Fruit fly (Drosophila melanogaster): ENCODE results near the gene CG7290.

CG7290 gene

DNA sequence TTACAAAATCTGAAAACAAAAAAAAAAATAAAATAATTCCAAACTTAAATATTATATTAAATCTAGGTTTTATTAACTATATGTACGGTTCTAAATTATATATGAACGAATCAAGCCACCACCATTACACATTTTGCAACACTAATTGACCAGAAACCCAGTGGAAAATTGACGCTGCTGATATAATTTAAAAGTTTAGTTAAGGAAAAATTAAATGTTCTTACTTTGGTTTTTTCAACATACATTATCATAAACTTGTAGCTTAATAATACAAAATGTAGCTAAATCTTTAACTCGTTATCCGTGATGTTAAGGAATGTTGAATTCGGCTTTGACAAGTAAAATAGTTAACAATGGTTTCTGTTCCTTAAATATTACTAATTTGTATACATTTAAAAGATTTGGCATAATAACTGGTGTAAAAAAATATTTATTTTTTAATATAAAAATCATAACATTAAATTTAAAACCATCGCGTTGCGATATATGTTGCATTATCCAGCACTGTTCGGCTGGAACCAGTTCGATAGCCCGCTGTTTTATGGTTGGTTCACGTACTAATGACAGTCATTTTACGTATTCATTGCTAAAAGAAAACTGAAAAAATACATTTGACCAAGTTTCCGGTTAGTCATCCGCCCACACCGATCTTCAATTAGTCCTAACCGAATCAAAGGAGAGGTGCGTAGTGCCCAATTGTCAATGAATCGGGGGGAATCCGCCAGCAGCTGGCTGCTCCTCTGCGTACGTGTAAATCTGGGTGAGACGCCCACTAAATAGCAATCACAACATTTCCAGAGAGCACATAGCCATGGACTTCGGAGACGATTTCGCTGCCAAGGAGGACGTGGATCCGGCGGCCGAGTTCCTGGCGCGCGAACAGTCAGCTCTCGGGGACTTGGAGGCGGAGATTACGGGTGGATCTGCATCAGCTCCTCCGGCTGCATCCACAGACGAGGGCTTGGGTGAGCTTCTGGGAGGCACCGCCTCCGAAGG is 36.4 kb upstream of the CG7290 start (continued):
- TF ChIP-seq CG6791 (GFP tag; IDR thresholded peaks at IDR 0.05; ENCODE audit: partially characterized antibody) (peak; percentile 45; the same call in 1 of the 3 replicates), zen (tag; optimal IDR thresholded peaks at IDR 0.05) (peak; percentile 74), CG31388 (GFP tag; optimal IDR thresholded peaks at IDR 0.05) (peak; percentile 15), CG14441 (GFP tag; IDR thresholded peaks at IDR 0.05) (peak; percentile 77), CG11723 (GFP tag; optimal IDR thresholded peaks at IDR 0.05) (peak; percentile 6), CG11560 (tag; IDR thresholded peaks at IDR 0.05) (no peak; the same call in 2 of the 3 replicates), CG6272 (GFP tag; IDR thresholded peaks at IDR 0.05) (peak; percentile 42), al (GFP tag; IDR thresholded peaks at IDR 0.05) (peak; percentile 32; the same call in 1 of the 2 replicates), hkb (optimal IDR thresholded peaks at IDR 0.05) (no peak), hkb (GFP tag; IDR thresholded peaks at IDR 0.05) (peak; percentile 62), CG18764 (GFP tag; optimal IDR thresholded peaks at IDR 0.05) (no peak), gce (GFP tag; IDR thresholded peaks at IDR 0.05) (peak; percentile 72), BtbVII (GFP tag; optimal IDR thresholded peaks at IDR 0.05) (peak; percentile 66), her (GFP tag; optimal IDR thresholded peaks at IDR 0.05) (no peak), CG15073 (GFP tag; optimal IDR thresholded peaks at IDR 0.05) (no peak), scrt (GFP tag; optimal IDR thresholded peaks at IDR 0.05) (peak; percentile 3), CG12391 (tag; optimal IDR thresholded peaks at IDR 0.05) (peak; percentile 76), Fer2 (tag; optimal IDR thresholded peaks at IDR 0.05) (peak; percentile 11), Neu2 (GFP tag; optimal IDR thresholded peaks at IDR 0.05; ENCODE audit: borderline replicate concordance) (peak; percentile 55), Dref (GFP tag; IDR thresholded peaks at IDR 0.05) (peak; percentile 65), pb (GFP tag; optimal IDR thresholded peaks at IDR 0.05) (no peak), CG2875 (GFP tag; optimal IDR thresholded peaks at IDR 0.05) (peak; percentile 0), Mad (GFP tag; optimal IDR thresholded peaks at IDR 0.05) (no peak), vnd (GFP tag; IDR thresholded peaks at IDR 0.05; ENCODE audit: partially characterized antibody) (peak; percentile 54; the same call in 2 of the 3 replicates), hb (GFP tag; IDR thresholded peaks at IDR 0.05; ENCODE audit: partially characterized antibody) (0 out of 3 replicates have a peak, but pooled peaks have one; percentile 11), CG7839 (tag; optimal IDR thresholded peaks at IDR 0.05) (peak; percentile 66), Meics (GFP tag; optimal IDR thresholded peaks at IDR 0.05) (peak; percentile 53), lbe (GFP tag; optimal IDR thresholded peaks at IDR 0.05) (peak; percentile 37), HLH3B (GFP tag; IDR thresholded peaks at IDR 0.05) (peak; percentile 15; the same call in 1 of the 2 replicates), CG17385 (GFP tag; optimal IDR thresholded peaks at IDR 0.05) (peak; percentile 48), CG32772 (GFP tag; IDR thresholded peaks at IDR 0.05) (peak; percentile 56), CG13775 (GFP tag; optimal IDR thresholded peaks at IDR 0.05) (peak; percentile 78), tin (GFP tag; optimal IDR thresholded peaks at IDR 0.05) (peak; percentile 41), CG13296 (GFP tag; optimal IDR thresholded peaks at IDR 0.05) (peak; percentile 63), Fer3 (tag; optimal IDR thresholded peaks at IDR 0.05) (peak; percentile 29), tap (tag; optimal IDR thresholded peaks at IDR 0.05) (no peak), Dp (GFP tag; optimal IDR thresholded peaks at IDR 0.05) (no peak), gcm (GFP tag; optimal IDR thresholded peaks at IDR 0.05) (peak; percentile 83), C15 (GFP tag; IDR thresholded peaks at IDR 0.05) (no peak), CG6654 (GFP tag; optimal IDR thresholded peaks at IDR 0.05) (no peak), lmd (GFP tag; IDR thresholded peaks at IDR 0.05) (peak; percentile 64), Hmr (GFP tag; optimal IDR thresholded peaks at IDR 0.05) (peak; percentile 61), CG10462 (GFP tag; optimal IDR thresholded peaks at IDR 0.05) (peak; percentile 15), hbn (GFP tag; IDR thresholded peaks at IDR 0.05; ENCODE audit: partially characterized antibody) (peak; percentile 60; the same call in 1 of the 2 replicates), CG14860 (GFP tag; IDR thresholded peaks at IDR 0.05; ENCODE audit: partially characterized antibody) (peak; percentile 58; the same call in 2 of the 3 replicates), CG7372 (GFP tag; IDR thresholded peaks at IDR 0.05) (0 out of 2 replicates have a peak, but pooled peaks have one; percentile 23), Xbp1 (GFP tag; optimal IDR thresholded peaks at IDR 0.05) (peak; percentile 57)

Data from whole organism, embryonic.